Fruit fly (Drosophila melanogaster): Measurements from ENCODE around the gene Vps16B.

The Vps16B gene

dm6 chr3R:29782367-29782766 lies 33.9 kb downstream of the Vps16B start (continued):
- TF ChIP-seq wor (GFP tag; IDR thresholded peaks at IDR 0.05) = no peak
- TF ChIP-seq CG4854 (GFP tag; optimal IDR thresholded peaks at IDR 0.05) = no peak
- TF ChIP-seq CG11085 (GFP tag; IDR thresholded peaks at IDR 0.05) = no peak
- TF ChIP-seq wdn (GFP tag; IDR thresholded peaks at IDR 0.05) = no peak
- TF ChIP-seq CG14710 (tag; optimal IDR thresholded peaks at IDR 0.05) = no peak
- no peak for TF ChIP-seq gfzf (GFP tag; optimal IDR thresholded peaks at IDR 0.05)
- no peak for TF ChIP-seq CG3838 (GFP tag; optimal IDR thresholded peaks at IDR 0.05)
- peak; percentile 63 for TF ChIP-seq CG13894 (tag; optimal IDR thresholded peaks at IDR 0.05)
- TF ChIP-seq CG4424 (GFP tag; optimal IDR thresholded peaks at IDR 0.05) = no peak
- no peak for TF ChIP-seq Abd-B (GFP tag; optimal IDR thresholded peaks at IDR 0.05)
- no peak for TF ChIP-seq mld (GFP tag; IDR thresholded peaks at IDR 0.05; ENCODE audit: partially characterized antibody)
- TF ChIP-seq CG3163 (GFP tag; optimal IDR thresholded peaks at IDR 0.05) = no peak
- no peak for TF ChIP-seq sc (optimal IDR thresholded peaks at IDR 0.05)
- no peak for TF ChIP-seq sc (GFP tag; optimal IDR thresholded peaks at IDR 0.05)
- no peak for TF ChIP-seq CG1603 (tag; optimal IDR thresholded peaks at IDR 0.05)
- TF ChIP-seq HHEX (GFP tag; optimal IDR thresholded peaks at IDR 0.05) = peak; percentile 31
- no peak for TF ChIP-seq zfh2 (GFP tag; optimal IDR thresholded peaks at IDR 0.05)
- no peak; the same call in 1 of the 2 replicates for TF ChIP-seq Atf6 (GFP tag; IDR thresholded peaks at IDR 0.05)
- TF ChIP-seq sim (GFP tag; IDR thresholded peaks at IDR 0.05) = no peak
- TF ChIP-seq fd3F (GFP tag; optimal IDR thresholded peaks at IDR 0.05) = no peak
- no peak for TF ChIP-seq CG14014 (GFP tag; IDR thresholded peaks at IDR 0.05)
- no peak for TF ChIP-seq yki (optimal IDR thresholded peaks at IDR 0.05)
- no peak for TF ChIP-seq B-H2 (GFP tag; optimal IDR thresholded peaks at IDR 0.05)
- no peak for TF ChIP-seq h (optimal IDR thresholded peaks at IDR 0.05)
- TF ChIP-seq pan (optimal IDR thresholded peaks at IDR 0.05) = no peak
- peak in 1 of 2 experiments; percentile 26 for TF ChIP-seq pan (GFP tag; optimal IDR thresholded peaks at IDR 0.05 in 1 of 2, IDR thresholded peaks at IDR 0.05 in 1 of 2)
- no peak for TF ChIP-seq dimm (GFP tag; IDR thresholded peaks at IDR 0.05)
- TF ChIP-seq CG30403 (GFP tag; optimal IDR thresholded peaks at IDR 0.05) = no peak
- no peak for TF ChIP-seq CG4404 (GFP tag; IDR thresholded peaks at IDR 0.05)
- no peak for TF ChIP-seq CG15011 (GFP tag; optimal IDR thresholded peaks at IDR 0.05)
- TF ChIP-seq CG12219 (GFP tag; optimal IDR thresholded peaks at IDR 0.05) = no peak
- no peak for TF ChIP-seq CG17568 (GFP tag; optimal IDR thresholded peaks at IDR 0.05)
- peak; percentile 65 for TF ChIP-seq CG12769 (tag; optimal IDR thresholded peaks at IDR 0.05)
- no peak for TF ChIP-seq stwl (tag; optimal IDR thresholded peaks at IDR 0.05)
- TF ChIP-seq BtbVII (GFP tag; optimal IDR thresholded peaks at IDR 0.05) = peak; percentile 23
- no peak for TF ChIP-seq Poxn (GFP tag; IDR thresholded peaks at IDR 0.05)
- TF ChIP-seq Doc3 (GFP tag; IDR thresholded peaks at IDR 0.05; ENCODE audit: partially characterized antibody) = no peak
- no peak for TF ChIP-seq trem (tag; optimal IDR thresholded peaks at IDR 0.05)
- TF ChIP-seq inv (GFP tag; IDR thresholded peaks at IDR 0.05; ENCODE audit: partially characterized antibody) = peak; percentile 28; the same call in 1 of the 2 replicates
- no peak for TF ChIP-seq CG10267 (tag; optimal IDR thresholded peaks at IDR 0.05)
- TF ChIP-seq ci (GFP tag; IDR thresholded peaks at IDR 0.05) = peak; percentile 56; the same call in 2 of the 3 replicates
- no peak for TF ChIP-seq Sox102F (GFP tag; optimal IDR thresholded peaks at IDR 0.05)
- TF ChIP-seq CG4617 (GFP tag; optimal IDR thresholded peaks at IDR 0.05; ENCODE audit: borderline replicate concordance) = no peak
- TF ChIP-seq CG1832 (GFP tag; optimal IDR thresholded peaks at IDR 0.05) = no peak
- TF ChIP-seq Bgb (GFP tag; IDR thresholded peaks at IDR 0.05; ENCODE audit: partially characterized antibody) = peak; percentile 71
- no peak for TF ChIP-seq CG7357 (GFP tag; IDR thresholded peaks at IDR 0.05)
- no peak for TF ChIP-seq zfh1 (GFP tag; IDR thresholded peaks at IDR 0.05)
- TF ChIP-seq Ptx1 (GFP tag; IDR thresholded peaks at IDR 0.05) = no peak
- peak; percentile 44 for TF ChIP-seq CG6765 (GFP tag; optimal IDR thresholded peaks at IDR 0.05)
- TF ChIP-seq da (GFP tag; optimal IDR thresholded peaks at IDR 0.05) = no peak
- TF ChIP-seq CG15479 (GFP tag; optimal IDR thresholded peaks at IDR 0.05) = no peak
- no peak for TF ChIP-seq CG7786 (GFP tag; optimal IDR thresholded peaks at IDR 0.05)

Data from whole organism, embryonic.